Fruit fly (Drosophila melanogaster): ENCODE results near the gene CG33648.

The CG33648 gene

DNA sequence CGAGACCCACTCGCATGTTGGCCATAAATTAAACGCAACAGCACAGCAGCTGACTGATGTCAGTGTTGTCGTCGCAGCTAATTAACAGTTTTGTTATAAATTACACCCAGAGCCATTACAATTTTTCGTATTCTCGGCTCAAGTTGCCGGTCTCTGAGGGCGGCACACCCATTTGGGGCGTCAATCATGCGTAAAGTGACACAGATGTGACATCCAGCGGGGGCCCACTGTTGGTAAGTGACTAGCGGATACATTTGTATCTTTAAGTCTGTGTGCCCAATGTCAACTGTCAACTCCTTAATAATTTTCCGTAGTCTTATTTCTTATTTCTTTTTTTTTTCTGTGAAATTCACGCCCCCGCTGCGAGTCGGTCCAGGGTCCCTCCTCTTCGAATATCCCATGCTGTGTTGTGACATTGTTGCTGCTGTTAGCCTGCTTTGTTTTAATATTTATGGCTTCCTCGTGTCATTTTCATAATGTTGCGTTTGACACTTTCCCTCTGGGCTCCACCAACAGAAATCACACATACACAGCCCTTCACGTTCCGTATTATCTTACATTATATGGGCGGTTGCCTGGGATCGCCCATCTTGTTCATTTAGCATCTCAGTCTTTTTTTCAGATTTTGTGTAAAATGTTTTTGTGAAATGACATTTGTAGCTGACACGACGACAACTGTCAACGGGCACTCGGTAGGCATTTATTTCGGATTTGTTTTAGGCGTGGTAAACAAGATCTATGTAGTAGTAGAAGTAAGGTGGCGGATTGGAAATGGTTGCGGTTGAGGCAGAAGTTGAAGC is 26.5 kb upstream of the CG33648 start (continued):
- TF ChIP-seq CG17802 (tag; optimal IDR thresholded peaks at IDR 0.05) = no peak
- 0 out of 3 replicates have a peak, but pooled peaks have one; percentile 15 for TF ChIP-seq ci (GFP tag; IDR thresholded peaks at IDR 0.05)
- no peak for TF ChIP-seq Hr78 (GFP tag; optimal IDR thresholded peaks at IDR 0.05)

- TF ChIP-seq Elba2 (GFP tag; optimal IDR thresholded peaks at IDR 0.05) = no peak
- peak; percentile 66 for TF ChIP-seq Med (GFP tag)
- no peak for TF ChIP-seq HmgZ (tag; optimal IDR thresholded peaks at IDR 0.05)
- TF ChIP-seq Hr3 (GFP tag; optimal IDR thresholded peaks at IDR 0.05) = no peak
- no peak for TF ChIP-seq Hmr (GFP tag; optimal IDR thresholded peaks at IDR 0.05)
- TF ChIP-seq chm (GFP tag; IDR thresholded peaks at IDR 0.05) = 0 out of 2 replicates have a peak, but pooled peaks have one; percentile 26
- TF ChIP-seq abd-A (tag; optimal IDR thresholded peaks at IDR 0.05) = no peak
- TF ChIP-seq Hey (tag; optimal IDR thresholded peaks at IDR 0.05) = no peak
- TF ChIP-seq Six4 (GFP tag; optimal IDR thresholded peaks at IDR 0.05) = no peak
- no peak for TF ChIP-seq CG3847 (GFP tag; IDR thresholded peaks at IDR 0.05)
- peak; percentile 70 for TF ChIP-seq sens (GFP tag)
- peak; percentile 19 for TF ChIP-seq lab (GFP tag; optimal IDR thresholded peaks at IDR 0.05)
- no peak for TF ChIP-seq bab2 (GFP tag; optimal IDR thresholded peaks at IDR 0.05)
- no peak for TF ChIP-seq Antp (GFP tag; optimal IDR thresholded peaks at IDR 0.05)
- TF ChIP-seq CG10565 (GFP tag; optimal IDR thresholded peaks at IDR 0.05) = no peak
- no peak for TF ChIP-seq pan (optimal IDR thresholded peaks at IDR 0.05)
- peak in 1 of 2 experiments; percentile 45 for TF ChIP-seq pan (GFP tag; optimal IDR thresholded peaks at IDR 0.05 in 1 of 2, IDR thresholded peaks at IDR 0.05 in 1 of 2)
- peak; percentile 85 for TF ChIP-seq mirr (GFP tag; optimal IDR thresholded peaks at IDR 0.05)
- TF ChIP-seq BtbVII (GFP tag; optimal IDR thresholded peaks at IDR 0.05) = no peak
- TF ChIP-seq CG10267 (tag; optimal IDR thresholded peaks at IDR 0.05) = no peak
- TF ChIP-seq nau (GFP tag; optimal IDR thresholded peaks at IDR 0.05) = no peak
- TF ChIP-seq exex (tag; optimal IDR thresholded peaks at IDR 0.05) = peak; percentile 76
- TF ChIP-seq Dll (GFP tag; IDR thresholded peaks at IDR 0.05; ENCODE audit: partially characterized antibody) = no peak
- 0 out of 2 replicates have a peak, but pooled peaks have one; percentile 15 for TF ChIP-seq CG14441 (GFP tag; IDR thresholded peaks at IDR 0.05)
- no peak for TF ChIP-seq CG33213 (GFP tag; optimal IDR thresholded peaks at IDR 0.05)
- no peak for TF ChIP-seq CG9215 (GFP tag; IDR thresholded peaks at IDR 0.05)
- TF ChIP-seq grn (GFP tag; optimal IDR thresholded peaks at IDR 0.05) = peak; percentile 84
- TF ChIP-seq Mrtf (GFP tag; IDR thresholded peaks at IDR 0.05) = 0 out of 3 replicates have a peak, but pooled peaks have one; percentile 6
- no peak for TF ChIP-seq CG10366 (GFP tag; IDR thresholded peaks at IDR 0.05)
- peak; percentile 35 for TF ChIP-seq sqz (GFP tag; optimal IDR thresholded peaks at IDR 0.05)
- TF ChIP-seq CG32772 (GFP tag; IDR thresholded peaks at IDR 0.05) = no peak
- no peak for TF ChIP-seq CG17361 (GFP tag; IDR thresholded peaks at IDR 0.05)
- TF ChIP-seq tna (GFP tag; IDR thresholded peaks at IDR 0.05; ENCODE audit: partially characterized antibody) = no peak
- TF ChIP-seq CG11456 (GFP tag; IDR thresholded peaks at IDR 0.05) = no peak
- peak; percentile 57 for TF ChIP-seq sd (tag; optimal IDR thresholded peaks at IDR 0.05)
- no peak for TF ChIP-seq CG9797 (GFP tag; optimal IDR thresholded peaks at IDR 0.05)
- no peak for TF ChIP-seq CG12155 (GFP tag; optimal IDR thresholded peaks at IDR 0.05)
- TF ChIP-seq sug (tag; optimal IDR thresholded peaks at IDR 0.05) = peak; percentile 33
- TF ChIP-seq CG15696 (tag; optimal IDR thresholded peaks at IDR 0.05) = no peak
- no peak for TF ChIP-seq lov (optimal IDR thresholded peaks at IDR 0.05)
- no peak for TF ChIP-seq lov (GFP tag; IDR thresholded peaks at IDR 0.05)
- no peak for TF ChIP-seq CG10462 (GFP tag; optimal IDR thresholded peaks at IDR 0.05)
These were observed 25.6 kb upstream of the CG33648 start for dm6 chr2L:14498445-14499062.

All from whole organism, embryonic.